Fruit fly (Drosophila melanogaster): ENCODE data around the gene CG3679.

Gene CG3679

dm6 chrX:16320197-16320921 is 16.7 kb downstream of the CG3679 start, which contains the start of gene Cyp1:
Cyp1 (minus strand) TSS chrX:16320370.
- TF ChIP-seq svp (GFP tag), result no peak
- TF ChIP-seq CG6854 (GFP tag; optimal IDR thresholded peaks at IDR 0.05), result peak; percentile 12
- TF ChIP-seq Hr38 (GFP tag; optimal IDR thresholded peaks at IDR 0.05), result no peak
- TF ChIP-seq CG1621 (tag; optimal IDR thresholded peaks at IDR 0.05), result peak; percentile 52
- TF ChIP-seq dac (GFP tag; optimal IDR thresholded peaks at IDR 0.05), result no peak
- TF ChIP-seq esn (GFP tag; optimal IDR thresholded peaks at IDR 0.05), result no peak
- TF ChIP-seq Smox (GFP tag; optimal IDR thresholded peaks at IDR 0.05), result no peak
- peak; percentile 13 for TF ChIP-seq CG11902 (GFP tag; optimal IDR thresholded peaks at IDR 0.05)
- no peak for TF ChIP-seq CG11762 (GFP tag; optimal IDR thresholded peaks at IDR 0.05; ENCODE audit: insufficient read depth)
- TF ChIP-seq Sox14 (GFP tag; optimal IDR thresholded peaks at IDR 0.05), result peak; percentile 17
- TF ChIP-seq CG16779 (tag; optimal IDR thresholded peaks at IDR 0.05), result no peak
- TF ChIP-seq topi (GFP tag; optimal IDR thresholded peaks at IDR 0.05), result peak; percentile 32
- TF ChIP-seq CG31627 (GFP tag; optimal IDR thresholded peaks at IDR 0.05), result no peak
- peak; percentile 22; the same call in 1 of the 2 replicates for TF ChIP-seq CG11294 (GFP tag; IDR thresholded peaks at IDR 0.05)
- no peak for TF ChIP-seq Blimp-1 (GFP tag; optimal IDR thresholded peaks at IDR 0.05)
- peak; percentile 20 for TF ChIP-seq Sox15 (GFP tag; optimal IDR thresholded peaks at IDR 0.05)
- TF ChIP-seq cyc (GFP tag; optimal IDR thresholded peaks at IDR 0.05), result peak; percentile 11
- TF ChIP-seq lz (GFP tag; optimal IDR thresholded peaks at IDR 0.05), result peak; percentile 43
- TF ChIP-seq CG6808 (GFP tag; optimal IDR thresholded peaks at IDR 0.05), result peak; percentile 33
- TF ChIP-seq CG15336 (GFP tag; IDR thresholded peaks at IDR 0.05), result peak; percentile 16
- peak; percentile 2 for TF ChIP-seq Lpt (GFP tag; optimal IDR thresholded peaks at IDR 0.05)
- peak; percentile 76 for TF ChIP-seq Eip78C (GFP tag)
- peak; percentile 88 for TF ChIP-seq vri (GFP tag; optimal IDR thresholded peaks at IDR 0.05)
- peak; percentile 64; the same call in 1 of the 3 replicates for TF ChIP-seq CG6163 (GFP tag; IDR thresholded peaks at IDR 0.05)
- peak; percentile 27 for TF ChIP-seq achi (GFP tag; optimal IDR thresholded peaks at IDR 0.05)
- TF ChIP-seq CG3032 (tag; optimal IDR thresholded peaks at IDR 0.05), result no peak

- TF ChIP-seq CG34406 (GFP tag; optimal IDR thresholded peaks at IDR 0.05) (no peak), CG1621 (tag; optimal IDR thresholded peaks at IDR 0.05) (no peak), CG10669 (GFP tag; optimal IDR thresholded peaks at IDR 0.05) (no peak), eg (GFP tag; IDR thresholded peaks at IDR 0.05) (no peak), topi (GFP tag; optimal IDR thresholded peaks at IDR 0.05) (no peak), acj6 (GFP tag; optimal IDR thresholded peaks at IDR 0.05) (no peak), Blimp-1 (GFP tag; optimal IDR thresholded peaks at IDR 0.05) (no peak), cyc (GFP tag; optimal IDR thresholded peaks at IDR 0.05) (no peak), Sox102F (GFP tag; optimal IDR thresholded peaks at IDR 0.05) (no peak), Eip93F (GFP tag; optimal IDR thresholded peaks at IDR 0.05) (no peak)
Measured at dm6 chrX:16321037-16321436, 17.4 kb downstream of the CG3679 start.

- TF ChIP-seq CG1621 (tag; optimal IDR thresholded peaks at IDR 0.05) (peak; percentile 32), eg (GFP tag; IDR thresholded peaks at IDR 0.05) (no peak), Sox14 (GFP tag; optimal IDR thresholded peaks at IDR 0.05) (peak; percentile 48)
Measured at dm6 chrX:16323063-16323462, 19.4 kb downstream of the CG3679 start, which contains the start of the genes CG9917 and CG32579. CG9917 (minus strand) TSS chrX:16323231. CG32579 (plus strand) TSS chrX:16323286.

dm6 chrX:16323536-16323935 is 19.9 kb downstream of the CG3679 start:
- peak; percentile 19 for TF ChIP-seq Eip78C (GFP tag)
- TF ChIP-seq CG11294 (GFP tag; IDR thresholded peaks at IDR 0.05), result no peak

- TF ChIP-seq ss (GFP tag; optimal IDR thresholded peaks at IDR 0.05) (peak; percentile 13 to 45), CG1621 (tag; optimal IDR thresholded peaks at IDR 0.05) (peak; percentile 48), CG31627 (GFP tag; optimal IDR thresholded peaks at IDR 0.05) (no peak)
Measured at dm6 chrX:16325472-16325871, 21.8 kb downstream of the CG3679 start, which contains the start of gene CalpC. CalpC (plus strand) TSS chrX:16325763.

Measured in whole organism, prepupa.